Fruit fly (Drosophila melanogaster) whole organism: ENCODE measurements around the gene Tpi.

Experiments used
- pan ChIP-seq: fragments of >200 bp; optimal IDR thresholded peaks from 2 replicates; lab custom pipeline; 2017
- psq ChIP-seq: fragments of >200 bp; optimal IDR thresholded peaks from 2 replicates; lab custom pipeline; 2017
- usp ChIP-seq: fragments of >200 bp; optimal IDR thresholded peaks from 2 replicates; lab custom pipeline; 2017; ENCODE audit warnings: missing biosample characterization, missing genetic modification characterization, mixed read lengths

- TF ChIP-seq psq (lab: Kevin White, UChicago) (no peak), pan (lab: Kevin White, UChicago) (no peak), usp (no peak)
Measured at dm6 chr3R:30100325-30100975, 33.9 kb downstream of the Tpi start.
